Fruit fly (Drosophila melanogaster): ENCODE data around the gene Cpr72Eb.

- TF ChIP-seq fru (optimal IDR thresholded peaks at IDR 0.05) (no peak), onecut (GFP tag; IDR thresholded peaks at IDR 0.05) (no peak), CG1602 (GFP tag; optimal IDR thresholded peaks at IDR 0.05) (no peak)
Observed at dm6 chr3L:16339873-16340272, 24.8 kb upstream of the Cpr72Eb start.
